Worm (Caenorhabditis elegans): Measurements from ENCODE around the gene grl-19.

ce11 chrIV:274185-274584, 21.8 kb upstream of the grl-19 start, which contains the start of gene sma-10:
- TF ChIP-seq him-1 (tag; optimal IDR thresholded peaks at IDR 0.05), result no peak
- no peak for TF ChIP-seq W03F9.2 (tag; optimal IDR thresholded peaks at IDR 0.05)

All from whole organism, L4/young adult.